Fruit fly (Drosophila melanogaster) whole organism: ENCODE results near the gene CG14561.

Source experiments
- CG8478 ChIP-seq: fragments of >200 bp; optimal IDR thresholded peaks from 2 replicates; lab custom pipeline; 2018; ENCODE audit warnings: inconsistent platforms
- pan ChIP-seq: fragments of >200 bp; optimal IDR thresholded peaks from 2 replicates; lab custom pipeline; 2017

dm6 chr3L:22074347-22074971 is 8.8 kb downstream of the CG14561 start, which contains the start of gene CG7133:
- no peak for TF ChIP-seq CG8478 (lab: Kevin White, UChicago)
- TF ChIP-seq pan (lab: Kevin White, UChicago), result no peak
